Worm (Caenorhabditis elegans): ENCODE data around the gene piga-1.

DNA sequence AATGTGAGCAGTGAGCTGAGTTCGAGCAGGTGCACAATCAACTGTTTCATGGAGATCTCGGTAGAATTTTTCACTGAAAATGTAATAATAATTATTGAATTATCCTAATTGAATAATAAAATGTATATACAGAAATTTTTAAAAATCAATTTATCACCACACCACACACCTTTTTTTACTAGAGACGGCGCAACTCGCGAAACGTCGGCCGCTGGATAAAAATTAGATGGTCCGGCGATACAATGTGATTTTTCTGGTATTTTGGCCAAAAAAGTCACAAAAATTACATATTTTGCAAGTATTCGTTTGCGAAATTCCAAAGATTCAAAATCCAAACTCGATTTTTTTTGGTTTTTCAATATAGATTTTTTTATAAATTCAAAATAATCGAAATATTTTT lies 9.3 kb upstream of the piga-1 start:
- TF ChIP-seq him-1 (tag; optimal IDR thresholded peaks at IDR 0.05) (no peak), W03F9.2 (tag; optimal IDR thresholded peaks at IDR 0.05) (no peak), dao-5 (tag; optimal IDR thresholded peaks at IDR 0.05) (no peak)

All from whole organism, L4/young adult.